Worm (Caenorhabditis elegans): ENCODE results near the gene F15H10.5.

F15H10.5 gene

ce11 chrV:10420843-10421242, 2.0 kb upstream of the F15H10.5 start:
- TF ChIP-seq egrh-3 (GFP tag; IDR thresholded peaks at IDR 0.05) = peak; percentile 94; the same call in 1 of the 2 replicates

ce11 chrV:10416925-10417324, 1.9 kb downstream of the F15H10.5 start, which contains the start of gene F15H10.10:
F15H10.10 (minus strand) TSS chrV:10417025.
- no peak for TF ChIP-seq akir-1 (GFP tag; optimal IDR thresholded peaks at IDR 0.05)
- TF ChIP-seq Y53F4B.3 (GFP tag; IDR thresholded peaks at IDR 0.05) = no peak
- TF ChIP-seq B0019.2 (GFP tag; conservative IDR thresholded peaks at IDR 0.05) = no peak

- TF ChIP-seq ztf-6 (GFP tag; IDR thresholded peaks at IDR 0.05) (no peak), bed-2 (GFP tag; IDR thresholded peaks at IDR 0.05) (no peak)
Observed at ce11 chrV:10414610-10415009, 4.3 kb downstream of the F15H10.5 start, which contains the start of gene F15H10.9. F15H10.9 (minus strand) TSS chrV:10414710.

ce11 chrV:10410030-10410713, 8.7 kb downstream of the F15H10.5 start, which contains the start of gene F15H10.12:
F15H10.12 (minus strand) TSS chrV:10410080.
- TF ChIP-seq zim-3 (tag; optimal IDR thresholded peaks at IDR 0.05) (no peak), F10E7.11 (tag; optimal IDR thresholded peaks at IDR 0.05) (no peak), attf-5 (GFP tag; optimal IDR thresholded peaks at IDR 0.05) (no peak), lin-54 (GFP tag; optimal IDR thresholded peaks at IDR 0.05) (no peak), bed-1 (GFP tag; IDR thresholded peaks at IDR 0.05) (no peak), hlh-12 (tag; optimal IDR thresholded peaks at IDR 0.05) (no peak), ztf-26 (tag; optimal IDR thresholded peaks at IDR 0.05) (no peak), ceh-40 (GFP tag; IDR thresholded peaks at IDR 0.05) (no peak)

ce11 chrV:10406313-10406712, 12.5 kb downstream of the F15H10.5 start, which contains the start of gene F15H10.7:
F15H10.7 (minus strand) TSS chrV:10406413.
- TF ChIP-seq egl-44 (GFP tag; IDR thresholded peaks at IDR 0.05) = no peak
- no peak for TF ChIP-seq nhr-27 (tag; optimal IDR thresholded peaks at IDR 0.05)
- TF ChIP-seq lsl-1 (GFP tag; optimal IDR thresholded peaks at IDR 0.05) = no peak
- no peak for TF ChIP-seq ztf-6 (GFP tag; IDR thresholded peaks at IDR 0.05)
- TF ChIP-seq Y56A3A.18 (GFP tag; IDR thresholded peaks at IDR 0.05) = no peak
- no peak for TF ChIP-seq somi-1 (GFP tag; optimal IDR thresholded peaks at IDR 0.05)

ce11 chrV:10404701-10405100, 14.2 kb downstream of the F15H10.5 start:
- TF ChIP-seq him-1 (tag; optimal IDR thresholded peaks at IDR 0.05) (no peak), mxl-1 (tag; optimal IDR thresholded peaks at IDR 0.05) (no peak), nhr-80 (tag; optimal IDR thresholded peaks at IDR 0.05) (peak; percentile 74)

- TF ChIP-seq egl-44 (GFP tag; IDR thresholded peaks at IDR 0.05) (no peak), F37B4.10 (GFP tag; IDR thresholded peaks at IDR 0.05) (no peak), K12H6.12 (tag; optimal IDR thresholded peaks at IDR 0.05) (no peak), lin-35 (GFP tag; optimal IDR thresholded peaks at IDR 0.05) (no peak), mes-4 (tag; optimal IDR thresholded peaks at IDR 0.05) (no peak)
Observed at ce11 chrV:10402804-10403203, 16.1 kb downstream of the F15H10.5 start, which contains the start of gene F15H10.8. F15H10.8 (minus strand) TSS chrV:10402904.

ce11 chrV:10399290-10399689, 19.6 kb downstream of the F15H10.5 start:
- TF ChIP-seq cebp-1 (GFP tag; IDR thresholded peaks at IDR 0.05) = peak; percentile 84
- peak; percentile 86 for TF ChIP-seq cebp-1 (tag; optimal IDR thresholded peaks at IDR 0.05)
- TF ChIP-seq nfya-1 (tag; optimal IDR thresholded peaks at IDR 0.05; ENCODE audit: borderline replicate concordance, insufficient read depth) = no peak
- TF ChIP-seq attf-6 (GFP tag; IDR thresholded peaks at IDR 0.05) = no peak
- TF ChIP-seq ets-4 (GFP tag; optimal IDR thresholded peaks at IDR 0.05) = peak; percentile 32
- peak; percentile 93 for TF ChIP-seq nhr-80 (tag; optimal IDR thresholded peaks at IDR 0.05)
- no peak for TF ChIP-seq hrde-1 (tag; optimal IDR thresholded peaks at IDR 0.05; ENCODE audit: borderline replicate concordance)
- TF ChIP-seq athp-1 (tag; optimal IDR thresholded peaks at IDR 0.05) = no peak
- no peak for TF ChIP-seq nhr-90 (tag; optimal IDR thresholded peaks at IDR 0.05)
